Worm (Caenorhabditis elegans): ENCODE results near the gene Y58A7A.3.

- TF ChIP-seq skn-1 (tag; optimal IDR thresholded peaks at IDR 0.05) (no peak), unc-62 (GFP tag; optimal IDR thresholded peaks at IDR 0.05) (no peak), egl-27 (tag; optimal IDR thresholded peaks at IDR 0.05) (no peak), nhr-237 (tag; optimal IDR thresholded peaks at IDR 0.05) (no peak), blmp-1 (tag; optimal IDR thresholded peaks at IDR 0.05; ENCODE audit: insufficient read depth) (no peak), mab-5 (tag; optimal IDR thresholded peaks at IDR 0.05) (no peak), lin-39 (tag; optimal IDR thresholded peaks at IDR 0.05) (no peak), fos-1 (tag; optimal IDR thresholded peaks at IDR 0.05) (no peak), nhr-11 (tag; optimal IDR thresholded peaks at IDR 0.05) (no peak), ztf-4 (tag; optimal IDR thresholded peaks at IDR 0.05) (no peak)
Observed at ce11 chrV:5098925-5099324, 18.2 kb upstream of the Y58A7A.3 start, which contains the start of gene unc-46.

All from whole organism, L2 larva.